Worm (Caenorhabditis elegans): Measurements from ENCODE around the gene dpm-3.

ce11 chrIV:12417536-12418195, 26.3 kb downstream of the dpm-3 start, which contains the start of gene F08G5.3:
- peak; percentile 0 for TF ChIP-seq F13C5.2 (tag; optimal IDR thresholded peaks at IDR 0.05)
- TF ChIP-seq sea-1 (GFP tag; conservative IDR thresholded peaks at IDR 0.05): 0 out of 2 replicates have a peak, but pooled peaks have one; percentile 9
- no peak for TF ChIP-seq ama-1 (optimal IDR thresholded peaks at IDR 0.05)
- TF ChIP-seq B0310.2 (tag; optimal IDR thresholded peaks at IDR 0.05): no peak
- TF ChIP-seq ceh-13 (GFP tag; optimal IDR thresholded peaks at IDR 0.05): no peak
- TF ChIP-seq flt-1 (GFP tag; IDR thresholded peaks at IDR 0.05): peak; percentile 43; the same call in 1 of the 2 replicates
- TF ChIP-seq tbx-11 (GFP tag; IDR thresholded peaks at IDR 0.05): no peak
- TF ChIP-seq hmbx-1 (tag; optimal IDR thresholded peaks at IDR 0.05): no peak
- peak; percentile 57; the same call in 1 of the 2 replicates for TF ChIP-seq scrt-1 (GFP tag; IDR thresholded peaks at IDR 0.05)
- no peak for TF ChIP-seq ceh-36 (tag; optimal IDR thresholded peaks at IDR 0.05)
